Fruit fly (Drosophila melanogaster) whole organism, prepupa: ENCODE measurements around the gene COX7AL2.

Source experiments
- Blimp-1 ChIP-seq: fragments of 200-800 bp; sonication (Bioruptor generic); optimal IDR thresholded peaks from 3 replicates; lab custom pipeline; 2017; ENCODE audit warnings: missing biosample characterization, missing genetic modification characterization, mild to moderate bottlenecking, moderate library complexity, missing genetic modification reagents
- CG10631 ChIP-seq: fragments of 200-800 bp; sonication (Bioruptor generic); optimal IDR thresholded peaks from 2 replicates; lab custom pipeline; 2016; ENCODE audit warnings: missing biosample characterization, missing genetic modification characterization
- CG10669 ChIP-seq: fragments of 200-800 bp; sonication (Bioruptor generic); optimal IDR thresholded peaks from 3 replicates; lab custom pipeline; 2018; ENCODE audit warnings: missing biosample characterization, mild to moderate bottlenecking, missing genetic modification characterization, moderate library complexity
- CG11902 ChIP-seq: fragments of 200-800 bp; sonication (Bioruptor generic); optimal IDR thresholded peaks from 3 replicates; lab custom pipeline; 2016; ENCODE audit warnings: missing biosample characterization, missing genetic modification characterization
- CG15336 ChIP-seq: fragments of 200-800 bp; sonication (Bioruptor generic); IDR thresholded peaks from 2 replicates; pipeline ENCODE4 v1.3.6; 2022; ENCODE audit warnings: missing biosample characterization, missing genetic modification characterization
- CG16779 ChIP-seq: fragments of 200-800 bp; sonication (Bioruptor generic); optimal IDR thresholded peaks from 3 replicates; lab custom pipeline; 2017; ENCODE audit warnings: missing biosample characterization, mild to moderate bottlenecking, missing genetic modification characterization
- CG3032 ChIP-seq: fragments of 200-800 bp; optimal IDR thresholded peaks from 2 replicates; lab custom pipeline; 2019; ENCODE audit warnings: missing biosample characterization, mild to moderate bottlenecking, missing genetic modification characterization, moderate library complexity
- CG31627 ChIP-seq: fragments of 200-800 bp; sonication (Bioruptor generic); optimal IDR thresholded peaks from 3 replicates; lab custom pipeline; 2016; ENCODE audit warnings: missing biosample characterization, missing genetic modification characterization
- CG32006 ChIP-seq: fragments of 200-800 bp; sonication (Bioruptor generic); optimal IDR thresholded peaks from 3 replicates; lab custom pipeline; 2017; ENCODE audit warnings: missing biosample characterization, mild to moderate bottlenecking, missing genetic modification characterization
- CG34406 ChIP-seq: fragments of 200-800 bp; sonication (Bioruptor generic); optimal IDR thresholded peaks from 3 replicates; lab custom pipeline; 2016; ENCODE audit warnings: missing biosample characterization, missing genetic modification characterization
- CG3919 ChIP-seq: fragments of 200-800 bp; sonication (Bioruptor generic); optimal IDR thresholded peaks from 3 replicates; lab custom pipeline; 2016; ENCODE audit warnings: missing biosample characterization, missing genetic modification characterization
- CG4318 ChIP-seq: fragments of 200-800 bp; sonication (Bioruptor generic); optimal IDR thresholded peaks from 3 replicates; lab custom pipeline; 2017; ENCODE audit warnings: missing biosample characterization, mild to moderate bottlenecking, missing genetic modification characterization
- CG6163 ChIP-seq: fragments of 200-800 bp; sonication (Bioruptor generic); IDR thresholded peaks from 3 replicates; pipeline ENCODE4 v1.3.6; 2022; ENCODE audit warnings: missing biosample characterization, missing genetic modification characterization
- CG6276 ChIP-seq: fragments of 200-800 bp; sonication (Bioruptor generic); optimal IDR thresholded peaks from 2 replicates; lab custom pipeline; 2017; ENCODE audit warnings: missing biosample characterization, mild to moderate bottlenecking, missing genetic modification characterization
- CG6792 ChIP-seq: fragments of 200-800 bp; sonication (Bioruptor generic); optimal IDR thresholded peaks from 3 replicates; lab custom pipeline; 2016; ENCODE audit warnings: missing biosample characterization, missing genetic modification characterization
- CG6808 ChIP-seq: fragments of 200-800 bp; sonication (Bioruptor generic); optimal IDR thresholded peaks from 3 replicates; lab custom pipeline; 2017; ENCODE audit warnings: missing biosample characterization, missing genetic modification characterization, mild to moderate bottlenecking, moderate library complexity, missing genetic modification reagents
- CG7368 ChIP-seq: fragments of 200-800 bp; sonication (Bioruptor generic); optimal IDR thresholded peaks from 3 replicates; lab custom pipeline; 2016; ENCODE audit warnings: missing biosample characterization, missing genetic modification characterization
- CG8119 ChIP-seq: fragments of 200-800 bp; sonication (Bioruptor generic); IDR thresholded peaks from 3 replicates; pipeline ENCODE4 v1.3.6; 2022; ENCODE audit warnings: missing biosample characterization, missing genetic modification characterization
- CG8319 ChIP-seq: fragments of 200-800 bp; sonication (Bioruptor generic); optimal IDR thresholded peaks from 3 replicates; lab custom pipeline; 2016; ENCODE audit warnings: missing biosample characterization, missing genetic modification characterization
- Eip75B ChIP-seq: fragments of 200-800 bp; sonication (Bioruptor generic); optimal IDR thresholded peaks from 3 replicates; lab custom pipeline; 2016; ENCODE audit warnings: missing biosample characterization, missing genetic modification characterization
- Eip78C ChIP-seq: fragments of 200-800 bp; sonication (Bioruptor generic); peaks from one replicate; lab custom pipeline; 2016; ENCODE audit warnings: missing biosample characterization, missing genetic modification characterization
- Eip93F ChIP-seq: fragments of 200-800 bp; sonication (Bioruptor generic); optimal IDR thresholded peaks from 2 replicates; lab custom pipeline; 2016; ENCODE audit warnings: missing biosample characterization, mild to moderate bottlenecking, missing genetic modification characterization
- Ets21C ChIP-seq: fragments of 200-800 bp; sonication (Bioruptor generic); optimal IDR thresholded peaks from 3 replicates; lab custom pipeline; 2016; ENCODE audit warnings: missing biosample characterization, missing genetic modification characterization
- Ets96B ChIP-seq: fragments of 200-800 bp; optimal IDR thresholded peaks from 2 replicates; lab custom pipeline; 2019; ENCODE audit warnings: missing biosample characterization, mild to moderate bottlenecking, missing genetic modification characterization, moderate library complexity
- Gug ChIP-seq: fragments of 200-800 bp; sonication (Bioruptor generic); IDR thresholded peaks from 2 replicates; pipeline ENCODE4 v1.3.6; 2022; ENCODE audit warnings: missing biosample characterization, missing genetic modification characterization
- Hr38 ChIP-seq: sonication (Bioruptor generic); optimal IDR thresholded peaks from 2 replicates; lab custom pipeline; 2016; ENCODE audit warnings: missing biosample characterization, missing genetic modification characterization
- Hr4 ChIP-seq: fragments of 200-800 bp; sonication (Bioruptor generic); optimal IDR thresholded peaks from 3 replicates; lab custom pipeline; 2016; ENCODE audit warnings: missing biosample characterization, missing genetic modification characterization
- Lpt ChIP-seq: fragments of 200-800 bp; sonication (Bioruptor generic); optimal IDR thresholded peaks from 3 replicates; lab custom pipeline; 2016; ENCODE audit warnings: missing biosample characterization, missing genetic modification characterization
- OdsH ChIP-seq: fragments of 200-800 bp; sonication (Bioruptor generic); optimal IDR thresholded peaks from 3 replicates; lab custom pipeline; 2016; ENCODE audit warnings: missing biosample characterization, missing genetic modification characterization
- Smox ChIP-seq: fragments of 200-800 bp; sonication (Bioruptor generic); optimal IDR thresholded peaks from 3 replicates; lab custom pipeline; 2016; ENCODE audit warnings: missing biosample characterization, missing genetic modification characterization
- Sox102F ChIP-seq: fragments of 200-800 bp; sonication (Bioruptor generic); optimal IDR thresholded peaks from 2 replicates; lab custom pipeline; 2016; ENCODE audit warnings: missing biosample characterization, mild to moderate bottlenecking, missing genetic modification characterization
- Sox14 ChIP-seq: fragments of 200-800 bp; sonication (Bioruptor generic); optimal IDR thresholded peaks from 3 replicates; lab custom pipeline; 2016; ENCODE audit warnings: missing biosample characterization, missing genetic modification characterization
- Sox15 ChIP-seq: fragments of 200-800 bp; sonication (Bioruptor generic); optimal IDR thresholded peaks from 3 replicates; lab custom pipeline; 2016; ENCODE audit warnings: missing biosample characterization, missing genetic modification characterization
- acj6 ChIP-seq: fragments of 200-800 bp; sonication (Bioruptor generic); optimal IDR thresholded peaks from 3 replicates; lab custom pipeline; 2016; ENCODE audit warnings: missing biosample characterization, missing genetic modification characterization
- cyc ChIP-seq: fragments of 200-800 bp; sonication (Bioruptor generic); optimal IDR thresholded peaks from 3 replicates; lab custom pipeline; 2016; ENCODE audit warnings: missing biosample characterization, missing genetic modification characterization
- dac ChIP-seq: fragments of 200-800 bp; sonication (Bioruptor generic); optimal IDR thresholded peaks from 2 replicates; lab custom pipeline; 2017; ENCODE audit warnings: missing biosample characterization, mild to moderate bottlenecking, missing genetic modification characterization
- dsx ChIP-seq: fragments of 200-800 bp; optimal IDR thresholded peaks from 3 replicates; lab custom pipeline; 2019; ENCODE audit warnings: missing biosample characterization, mild to moderate bottlenecking, missing genetic modification characterization, moderate library complexity; ENCODE audit not compliant: poor library complexity, severe bottlenecking
- eg ChIP-seq: fragments of 200-800 bp; sonication (Bioruptor generic); IDR thresholded peaks from 3 replicates; pipeline ENCODE4 v1.3.6; 2022; ENCODE audit warnings: missing biosample characterization, missing genetic modification characterization
- esn ChIP-seq: fragments of 200-800 bp; sonication (Bioruptor generic); optimal IDR thresholded peaks from 2 replicates; lab custom pipeline; 2016; ENCODE audit warnings: missing biosample characterization, mild to moderate bottlenecking, missing genetic modification characterization, moderate library complexity
- fd59A ChIP-seq: fragments of 200-800 bp; sonication (Bioruptor generic); optimal IDR thresholded peaks from 2 replicates; lab custom pipeline; 2017; ENCODE audit warnings: missing biosample characterization, mild to moderate bottlenecking, missing genetic modification characterization, missing genetic modification reagents
- fd85E ChIP-seq: fragments of 200-800 bp; sonication (Bioruptor generic); optimal IDR thresholded peaks from 3 replicates; lab custom pipeline; 2016; ENCODE audit warnings: missing biosample characterization, missing genetic modification characterization
- fkh ChIP-seq: fragments of 200-800 bp; sonication (Bioruptor generic); optimal IDR thresholded peaks from 3 replicates; lab custom pipeline; 2017; ENCODE audit warnings: missing biosample characterization, mild to moderate bottlenecking, missing genetic modification characterization, moderate library complexity
- net ChIP-seq: fragments of 200-800 bp; sonication (Bioruptor generic); optimal IDR thresholded peaks from 3 replicates; lab custom pipeline; 2016; ENCODE audit warnings: missing biosample characterization, missing genetic modification characterization
- pdm3 ChIP-seq: fragments of 200-800 bp; sonication (Bioruptor generic); optimal IDR thresholded peaks from 3 replicates; lab custom pipeline; 2016; ENCODE audit warnings: missing biosample characterization, missing genetic modification characterization
- salr ChIP-seq, 2 experiments: fragments of 200-800 bp; sonication (Bioruptor generic); optimal IDR thresholded peaks; 3 replicates each; lab custom pipeline; 2016 to 2018; ENCODE audit warnings: missing biosample characterization in 2 of 2, missing genetic modification characterization in 2 of 2, mild to moderate bottlenecking in 1 of 2
- spab ChIP-seq: fragments of 200-800 bp; sonication (Bioruptor generic); optimal IDR thresholded peaks from 2 replicates; lab custom pipeline; 2017; ENCODE audit warnings: missing biosample characterization, mild to moderate bottlenecking, missing genetic modification characterization, missing genetic modification reagents
- ss ChIP-seq, 2 experiments: fragments of 200-800 bp; sonication (Bioruptor generic); optimal IDR thresholded peaks; 2 replicates in 1 of 2; 3 replicates in 1 of 2; lab custom pipeline; 2017 to 2018; ENCODE audit warnings: mild to moderate bottlenecking in 2 of 2, missing biosample characterization in 2 of 2, missing genetic modification characterization in 2 of 2, moderate library complexity in 1 of 2
- svp ChIP-seq: fragments of 200-800 bp; sonication (Bioruptor generic); peaks from one replicate; lab custom pipeline; 2016; ENCODE audit warnings: missing biosample characterization, missing genetic modification characterization
- topi ChIP-seq: fragments of 200-800 bp; sonication (Bioruptor generic); optimal IDR thresholded peaks from 3 replicates; lab custom pipeline; 2016; ENCODE audit warnings: missing biosample characterization, missing genetic modification characterization

Gene COX7AL2

dm6 chr2L:2222377-2222776 lies 24.7 kb upstream of the COX7AL2 start (continued):
- TF ChIP-seq CG8119 (GFP tag; lab: Robert Waterston, UW) (peak; percentile 48; the same call in 1 of the 3 replicates), CG34406 (GFP tag; lab: Kevin White, UChicago) (no peak), CG10669 (GFP tag; lab: Kevin White, UChicago) (no peak)
- TF ChIP-seq, all 60 proteins: peak for 12

- TF ChIP-seq Smox (GFP tag; lab: Kevin White, UChicago): peak; percentile 97
- peak; percentile 100 for TF ChIP-seq Eip78C (GFP tag; lab: Kevin White, UChicago)
- TF ChIP-seq topi: peak; percentile 98
- peak; percentile 95 for TF ChIP-seq Ets21C (GFP tag; lab: Kevin White, UChicago)
- peak; percentile 99 for TF ChIP-seq Gug (GFP tag; lab: Robert Waterston, UW)
- peak; percentile 94 for TF ChIP-seq fkh (GFP tag; lab: Kevin White, UChicago)
- peak; percentile 98 for TF ChIP-seq svp
- TF ChIP-seq CG10669 (GFP tag; lab: Kevin White, UChicago): peak; percentile 99
- TF ChIP-seq CG6276 (GFP tag; lab: Kevin White, UChicago): peak; percentile 97
- peak; percentile 100 for TF ChIP-seq CG8119 (GFP tag; lab: Robert Waterston, UW)
- peak; percentile 98 for TF ChIP-seq acj6 (GFP tag; lab: Kevin White, UChicago)
- peak; percentile 97 for TF ChIP-seq cyc (GFP tag; lab: Kevin White, UChicago)
- TF ChIP-seq CG3032 (tag; lab: Kevin White, UChicago): peak; percentile 98
- peak; percentile 99 for TF ChIP-seq fd59A
- TF ChIP-seq CG15336 (GFP tag; lab: Robert Waterston, UW): peak; percentile 100
- peak; percentile 97 for TF ChIP-seq CG31627
- peak; percentile 98 for TF ChIP-seq CG7368 (GFP tag; lab: Kevin White, UChicago)
- TF ChIP-seq CG6792 (GFP tag; lab: Kevin White, UChicago): peak; percentile 99
- peak; percentile 85 for TF ChIP-seq Hr38
- peak; percentile 96 for TF ChIP-seq CG4318
- TF ChIP-seq CG34406 (GFP tag; lab: Kevin White, UChicago): peak; percentile 99
- TF ChIP-seq Eip93F: peak; percentile 95
- TF ChIP-seq fd85E: peak; percentile 94
- TF ChIP-seq spab: peak; percentile 99
- peak; percentile 97 to 99 for TF ChIP-seq ss (GFP tag; optimal IDR thresholded peaks at IDR 0.05; lab: Kevin White, UChicago)
- TF ChIP-seq net: peak; percentile 99
- TF ChIP-seq Blimp-1 (GFP tag; lab: Kevin White, UChicago): peak; percentile 87
- peak; percentile 98 for TF ChIP-seq CG16779 (tag; lab: Kevin White, UChicago)
- peak; percentile 98 for TF ChIP-seq CG6808 (GFP tag; lab: Kevin White, UChicago)
- peak; percentile 100 for TF ChIP-seq Hr4
- peak; percentile 98 to 99 for TF ChIP-seq salr (GFP tag; optimal IDR thresholded peaks at IDR 0.05; lab: Kevin White, UChicago)
- peak; percentile 99 for TF ChIP-seq Eip75B (GFP tag; lab: Kevin White, UChicago)
- peak; percentile 98 for TF ChIP-seq Lpt (GFP tag; lab: Kevin White, UChicago)
- TF ChIP-seq CG8319 (GFP tag; lab: Kevin White, UChicago): peak; percentile 98
- peak; percentile 100 for TF ChIP-seq eg (GFP tag; lab: Robert Waterston, UW)
- TF ChIP-seq pdm3 (GFP tag; lab: Kevin White, UChicago): peak; percentile 99
- peak; percentile 98 for TF ChIP-seq dsx
- TF ChIP-seq CG6163 (GFP tag; lab: Robert Waterston, UW): peak; percentile 100
- peak; percentile 99 for TF ChIP-seq esn (GFP tag; lab: Kevin White, UChicago)
- peak; percentile 99 for TF ChIP-seq CG3919
- peak; percentile 95 for TF ChIP-seq Sox15 (GFP tag; lab: Kevin White, UChicago)
- peak; percentile 95 for TF ChIP-seq CG11902 (GFP tag; lab: Kevin White, UChicago)
- TF ChIP-seq CG10631: peak; percentile 99
- peak; percentile 99 for TF ChIP-seq Sox102F
- TF ChIP-seq Ets96B (tag; lab: Kevin White, UChicago): peak; percentile 98
- peak; percentile 96 for TF ChIP-seq dac (GFP tag; lab: Kevin White, UChicago)
- peak; percentile 99 for TF ChIP-seq CG32006 (GFP tag; lab: Kevin White, UChicago)
- peak; percentile 99 for TF ChIP-seq Sox14 (GFP tag; lab: Kevin White, UChicago)
- TF ChIP-seq OdsH: peak; percentile 99
Observed at dm6 chr2L:2221649-2222150, 24.0 kb upstream of the COX7AL2 start.
